Worm (Caenorhabditis elegans): Measurements from ENCODE around the gene dyn-1.

Gene dyn-1

DNA sequence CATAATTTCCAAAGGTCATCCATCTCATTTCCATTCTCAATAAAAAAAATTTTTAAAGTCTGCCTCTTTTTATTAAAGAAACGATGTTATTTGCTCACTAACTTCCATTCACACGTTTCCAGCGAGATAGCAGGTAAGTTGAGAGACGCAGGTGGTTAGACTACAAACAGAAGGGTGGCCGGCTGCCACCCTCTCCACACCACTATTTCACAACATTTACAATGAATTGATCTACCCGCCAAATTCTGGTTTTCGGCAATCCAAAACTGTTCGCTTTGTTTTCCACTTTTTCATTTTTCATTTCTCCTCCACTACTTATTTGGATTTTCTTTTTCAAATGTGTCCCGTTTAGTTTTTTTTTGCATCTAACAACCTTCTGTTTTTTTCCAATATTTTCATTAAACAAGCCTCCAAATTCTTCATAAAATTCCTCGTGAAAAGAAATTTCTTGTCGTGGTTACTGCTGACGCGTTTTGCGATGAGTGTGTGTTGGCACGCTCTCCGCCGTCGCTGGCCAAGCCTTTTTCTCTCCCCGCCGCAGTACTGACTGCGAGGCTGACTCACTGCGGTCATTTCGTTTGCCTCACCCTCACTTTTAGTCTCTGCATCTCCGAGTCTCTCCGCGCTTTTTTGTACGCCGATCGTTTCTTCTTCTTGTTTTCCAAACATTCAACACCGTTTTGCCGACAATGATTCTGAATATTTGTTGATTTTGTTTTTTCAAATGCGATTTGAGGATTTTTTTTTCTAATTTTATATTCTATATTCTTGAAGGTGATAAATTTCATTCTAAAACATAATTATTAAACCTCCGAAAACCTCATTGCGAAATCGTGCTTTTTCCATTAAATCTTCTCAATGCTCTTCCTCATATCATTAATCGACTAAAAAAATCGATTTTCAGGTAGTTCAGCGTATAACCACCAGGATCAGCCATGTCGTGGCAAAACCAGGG, at the start of gene dyn-1:
TSS of gene dyn-1 (plus strand) at position 905 of the 955 bp plus-strand sequence.
- TF ChIP-seq sem-4 (tag; optimal IDR thresholded peaks at IDR 0.05) (peak; percentile 67), lin-11 (tag; optimal IDR thresholded peaks at IDR 0.05) (peak; percentile 26), nhr-25 (tag; optimal IDR thresholded peaks at IDR 0.05) (peak; percentile 81), mab-5 (tag; optimal IDR thresholded peaks at IDR 0.05) (peak; percentile 32), nhr-21 (tag; optimal IDR thresholded peaks at IDR 0.05) (peak; percentile 63), unc-55 (GFP tag; optimal IDR thresholded peaks at IDR 0.05) (peak; percentile 39), sma-9 (GFP tag; optimal IDR thresholded peaks at IDR 0.05) (peak; percentile 58), sma-9 (tag; optimal IDR thresholded peaks at IDR 0.05) (no peak), blmp-1 (tag; optimal IDR thresholded peaks at IDR 0.05; ENCODE audit: insufficient read depth) (peak; percentile 48), C34F6.9 (tag; optimal IDR thresholded peaks at IDR 0.05) (peak; percentile 47), crh-2 (tag; optimal IDR thresholded peaks at IDR 0.05) (peak; percentile 80), nhr-12 (tag; optimal IDR thresholded peaks at IDR 0.05) (no peak), gmeb-1 (tag; optimal IDR thresholded peaks at IDR 0.05) (peak; percentile 31), nhr-129 (tag; optimal IDR thresholded peaks at IDR 0.05) (peak; percentile 68), nhr-77 (tag; optimal IDR thresholded peaks at IDR 0.05) (no peak), zag-1 (tag; optimal IDR thresholded peaks at IDR 0.05) (peak; percentile 11), lsy-2 (tag; optimal IDR thresholded peaks at IDR 0.05) (peak; percentile 26 to 75), mbf-1 (tag; optimal IDR thresholded peaks at IDR 0.05) (no peak), F13H6.1 (tag; optimal IDR thresholded peaks at IDR 0.05) (peak; percentile 52), peb-1 (tag; optimal IDR thresholded peaks at IDR 0.05) (no peak), ztf-1 (GFP tag; conservative IDR thresholded peaks at IDR 0.05) (no peak), sma-3 (GFP tag; optimal IDR thresholded peaks at IDR 0.05) (peak; percentile 81), ztf-4 (tag; optimal IDR thresholded peaks at IDR 0.05) (no peak), egl-27 (tag; optimal IDR thresholded peaks at IDR 0.05) (peak; percentile 54), nhr-10 (tag; optimal IDR thresholded peaks at IDR 0.05) (no peak), lin-13 (GFP tag; optimal IDR thresholded peaks at IDR 0.05) (peak; percentile 61), fos-1 (tag; optimal IDR thresholded peaks at IDR 0.05) (peak; percentile 99), nhr-11 (tag; optimal IDR thresholded peaks at IDR 0.05) (no peak), Y55F3AM.14 (GFP tag; optimal IDR thresholded peaks at IDR 0.05) (peak; percentile 51), mdl-1 (tag; optimal IDR thresholded peaks at IDR 0.05) (peak; percentile 28 to 29)

DNA sequence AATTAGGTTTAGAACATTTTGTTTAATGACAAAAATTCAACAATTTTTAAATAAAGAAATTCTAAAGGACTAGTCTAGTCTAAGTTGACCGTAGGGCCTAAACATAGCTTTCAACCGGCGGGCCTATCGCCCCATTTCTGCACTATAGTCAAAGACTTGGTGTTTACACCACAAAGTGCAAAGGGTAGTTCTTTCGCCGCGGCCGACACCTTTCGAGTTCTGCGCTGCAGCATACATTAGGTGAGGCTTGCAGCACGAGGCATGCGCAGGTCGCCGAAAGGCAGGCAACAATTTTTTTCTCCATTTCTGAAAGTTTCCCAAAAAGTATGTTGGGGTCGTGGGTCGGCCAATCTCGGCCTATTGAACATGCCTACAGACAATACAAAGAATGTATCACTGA, 40.2 kb upstream of the dyn-1 start:
- TF ChIP-seq crh-2 (tag; optimal IDR thresholded peaks at IDR 0.05) (no peak), ceh-82 (tag; optimal IDR thresholded peaks at IDR 0.05) (no peak), alr-1 (tag; optimal IDR thresholded peaks at IDR 0.05) (no peak), ztf-4 (tag; optimal IDR thresholded peaks at IDR 0.05) (no peak), aly-2 (tag; optimal IDR thresholded peaks at IDR 0.05) (no peak), nhr-25 (tag; optimal IDR thresholded peaks at IDR 0.05) (no peak), gmeb-1 (tag; optimal IDR thresholded peaks at IDR 0.05) (no peak), ceh-16 (tag; optimal IDR thresholded peaks at IDR 0.05) (no peak), nhr-237 (tag; optimal IDR thresholded peaks at IDR 0.05) (no peak), lsy-2 (tag; optimal IDR thresholded peaks at IDR 0.05) (no peak), ztf-1 (GFP tag; conservative IDR thresholded peaks at IDR 0.05) (no peak), peb-1 (tag; optimal IDR thresholded peaks at IDR 0.05) (no peak), lin-13 (GFP tag; optimal IDR thresholded peaks at IDR 0.05) (no peak), C34F6.9 (tag; optimal IDR thresholded peaks at IDR 0.05) (no peak), ZK546.5 (tag; optimal IDR thresholded peaks at IDR 0.05) (no peak), zag-1 (tag; optimal IDR thresholded peaks at IDR 0.05) (no peak)

DNA sequence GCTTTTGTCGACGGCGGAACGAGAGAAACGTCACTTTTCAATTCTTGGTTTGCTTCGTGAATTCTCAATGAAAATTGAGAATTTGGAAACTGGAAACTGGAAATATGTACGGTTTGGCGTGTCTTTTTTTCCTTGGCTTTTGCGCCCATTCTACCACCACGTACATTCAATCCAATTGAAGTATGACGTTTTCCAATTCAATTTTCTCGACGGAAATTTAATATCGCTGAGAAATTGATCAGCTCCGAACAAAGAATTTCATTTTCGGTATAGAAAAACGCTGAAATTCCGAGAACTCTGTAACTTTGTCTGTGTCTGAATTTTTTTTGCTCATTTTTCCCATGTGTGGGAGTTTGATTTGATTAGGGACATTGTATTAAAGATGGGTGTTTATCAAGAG, 35.4 kb upstream of the dyn-1 start:
- TF ChIP-seq nhr-129 (tag; optimal IDR thresholded peaks at IDR 0.05) (no peak), nhr-12 (tag; optimal IDR thresholded peaks at IDR 0.05) (no peak), lsy-2 (tag; optimal IDR thresholded peaks at IDR 0.05) (peak in 1 of 2 experiments; percentile 3), nhr-21 (tag; optimal IDR thresholded peaks at IDR 0.05) (peak; percentile 6)

DNA sequence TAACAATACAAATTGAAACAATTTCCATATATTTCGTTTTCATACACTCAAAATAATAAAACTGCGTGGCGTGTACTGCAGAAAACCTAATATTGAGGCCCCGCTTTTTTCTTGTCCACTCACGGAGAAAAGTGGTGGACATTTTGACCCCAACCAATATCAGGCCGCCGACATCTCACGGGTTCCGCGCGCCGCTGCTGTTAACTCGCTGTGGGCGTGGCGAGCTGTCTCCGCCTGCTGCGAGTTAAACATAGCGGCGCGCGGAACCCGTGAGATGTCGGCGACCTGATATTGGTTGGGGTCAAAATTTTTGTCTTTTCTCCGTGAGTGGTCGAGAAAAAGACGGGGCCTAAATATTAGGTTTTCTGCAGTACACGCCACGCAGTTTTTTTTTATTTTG, 34.8 kb upstream of the dyn-1 start:
- TF ChIP-seq snpc-4 (tag; optimal IDR thresholded peaks at IDR 0.05) = peak; percentile 0

Measured in whole organism, L2 larva.